Worm (Caenorhabditis elegans) whole organism, L1 larva: Measurements from ENCODE around the gene sma-6.

Experiments used
- F16B12.6 ChIP-seq: fragments of 150-350 bp; optimal IDR thresholded peaks from 2 replicates; lab custom pipeline; 2014; ENCODE audit warnings: missing biosample characterization, missing genetic modification characterization
- Y116A8C.19 ChIP-seq: sonication (generic microtip); optimal IDR thresholded peaks from 2 replicates; lab custom pipeline; 2016; ENCODE audit warnings: missing compliant biosample characterization, missing genetic modification characterization, borderline replicate concordance
- aly-2 ChIP-seq: fragments of 150-350 bp; optimal IDR thresholded peaks from 2 replicates; lab custom pipeline; 2014; ENCODE audit warnings: missing biosample characterization, missing genetic modification characterization
- ama-1 ChIP-seq: fragments of 150-350 bp; optimal IDR thresholded peaks from 2 replicates; lab custom pipeline; 2014
- blmp-1 ChIP-seq: fragments of 150-350 bp; optimal IDR thresholded peaks from 2 replicates; lab custom pipeline; 2014; ENCODE audit warnings: missing biosample characterization, missing genetic modification characterization
- ceh-63 ChIP-seq: fragments of 200-800 bp; sonication (Bioruptor generic); optimal IDR thresholded peaks from 2 replicates; lab custom pipeline; 2018; ENCODE audit warnings: mild to moderate bottlenecking, missing genetic modification characterization, missing compliant biosample characterization
- ceh-88 ChIP-seq: fragments of 200-800 bp; sonication (Bioruptor generic); IDR thresholded peaks from 2 replicates; pipeline ENCODE4 v1.3.6; 2022; ENCODE audit warnings: missing genetic modification characterization, missing compliant biosample characterization
- dpl-1 ChIP-seq, 3 experiments: fragments of 150-350 bp in 2 of 3; sonication (generic microtip) in 1 of 3; optimal IDR thresholded peaks; 2 replicates each; lab custom pipeline; 2014 to 2017; ENCODE audit warnings: missing biosample characterization in 3 of 3, missing genetic modification characterization in 3 of 3, missing genetic modification reagents in 3 of 3
- dsc-1 ChIP-seq: sonication (generic microtip); optimal IDR thresholded peaks from 2 replicates; lab custom pipeline; 2016; ENCODE audit warnings: mild to moderate bottlenecking, missing genetic modification characterization, missing compliant biosample characterization
- efl-1 ChIP-seq, 4 experiments: fragments of 150-350 bp; optimal IDR thresholded peaks in 3 of 4; peaks in 1 of 4; 1 replicate in 1 of 4; 2 replicates in 3 of 4; lab custom pipeline; 2014; ENCODE audit warnings: missing biosample characterization in 2 of 4, missing genetic modification characterization in 2 of 4, missing genetic modification reagents in 2 of 4
- egl-27 ChIP-seq, 2 experiments: fragments of 150-350 bp in 1 of 2; sonication (generic microtip); optimal IDR thresholded peaks; 3 replicates each; lab custom pipeline; 2017 to 2018; ENCODE audit warnings: missing biosample characterization in 2 of 2, missing genetic modification characterization in 2 of 2, missing genetic modification reagents in 2 of 2
- elt-3 ChIP-seq, 6 experiments: fragments of 150-350 bp in 1 of 6; sonication (generic microtip); optimal IDR thresholded peaks; 2 replicates each; lab custom pipeline; 2017 to 2018; ENCODE audit warnings: missing biosample characterization in 6 of 6, missing genetic modification characterization in 6 of 6, inconsistent platforms in 1 of 6
- ets-5 ChIP-seq: fragments of 200-800 bp; sonication (Bioruptor generic); IDR thresholded peaks from 2 replicates; pipeline ENCODE4 v1.3.6; 2022; ENCODE audit warnings: missing genetic modification characterization, missing compliant biosample characterization
- fkh-10 ChIP-seq: sonication (generic microtip); optimal IDR thresholded peaks from 2 replicates; lab custom pipeline; 2017; ENCODE audit warnings: missing biosample characterization, missing genetic modification reagents, missing genetic modification characterization
- fos-1 ChIP-seq: fragments of 150-350 bp; optimal IDR thresholded peaks from 2 replicates; lab custom pipeline; 2014; ENCODE audit warnings: missing biosample characterization, missing genetic modification characterization
- grh-1 ChIP-seq: fragments of 200-800 bp; sonication (Bioruptor generic); IDR thresholded peaks from 2 replicates; pipeline ENCODE4 v1.3.6; 2022; ENCODE audit warnings: missing genetic modification reagents, missing genetic modification characterization, missing compliant biosample characterization
- hlh-17 ChIP-seq: fragments of 200-800 bp; sonication (Bioruptor generic); optimal IDR thresholded peaks from 2 replicates; lab custom pipeline; 2018; ENCODE audit warnings: missing genetic modification characterization, mild to moderate bottlenecking, missing compliant biosample characterization, moderate library complexity, borderline replicate concordance
- hlh-4 ChIP-seq: sonication (generic microtip); optimal IDR thresholded peaks from 2 replicates; lab custom pipeline; 2016; ENCODE audit warnings: mild to moderate bottlenecking, missing genetic modification characterization, missing compliant biosample characterization
- hpl-2 ChIP-seq: fragments of 150-350 bp; optimal IDR thresholded peaks from 2 replicates; lab custom pipeline; 2014; ENCODE audit warnings: missing biosample characterization, missing genetic modification reagents, missing genetic modification characterization
- lin-13 ChIP-seq: fragments of 150-350 bp; optimal IDR thresholded peaks from 2 replicates; lab custom pipeline; 2014; ENCODE audit warnings: missing biosample characterization, missing genetic modification reagents, missing genetic modification characterization
- lin-14 ChIP-seq: fragments of 200-800 bp; sonication (Bioruptor generic); optimal IDR thresholded peaks from 2 replicates; lab custom pipeline; 2018; ENCODE audit warnings: mild to moderate bottlenecking, missing genetic modification characterization, moderate library complexity, missing compliant biosample characterization
- lin-15B ChIP-seq: fragments of 150-350 bp; sonication (generic microtip); optimal IDR thresholded peaks from 3 replicates; lab custom pipeline; 2014; ENCODE audit warnings: missing biosample characterization, missing genetic modification characterization
- lin-35 ChIP-seq, 2 experiments: fragments of 150-350 bp; optimal IDR thresholded peaks; 2 replicates each; lab custom pipeline; 2014; ENCODE audit warnings: missing biosample characterization in 2 of 2, missing genetic modification characterization in 2 of 2, missing genetic modification reagents in 2 of 2
- lin-39 ChIP-seq: fragments of 150-350 bp; optimal IDR thresholded peaks from 2 replicates; lab custom pipeline; 2014; ENCODE audit warnings: missing biosample characterization, missing genetic modification reagents, missing genetic modification characterization
- lir-3 ChIP-seq: sonication (generic microtip); optimal IDR thresholded peaks from 2 replicates; lab custom pipeline; 2016; ENCODE audit warnings: mild to moderate bottlenecking, missing genetic modification characterization, moderate library complexity, missing compliant biosample characterization; ENCODE audit not compliant: poor library complexity
- lsy-2 ChIP-seq, 2 experiments: fragments of 150-350 bp; optimal IDR thresholded peaks; 2 replicates each; lab custom pipeline; 2014; ENCODE audit warnings: missing biosample characterization in 2 of 2, missing genetic modification characterization in 2 of 2
- mab-9 ChIP-seq: fragments of 200-800 bp; sonication (Bioruptor generic); IDR thresholded peaks from 2 replicates; pipeline ENCODE4 v1.3.6; 2022; ENCODE audit warnings: missing genetic modification reagents, missing genetic modification characterization, missing compliant biosample characterization
- mep-1 ChIP-seq: fragments of 150-350 bp; optimal IDR thresholded peaks from 2 replicates; lab custom pipeline; 2014; ENCODE audit warnings: missing biosample characterization, missing genetic modification characterization
- nhr-20 ChIP-seq: sonication (generic microtip); optimal IDR thresholded peaks from 2 replicates; lab custom pipeline; 2016; ENCODE audit warnings: mild to moderate bottlenecking, missing genetic modification characterization, missing compliant biosample characterization
- nhr-47 ChIP-seq: sonication (generic microtip); optimal IDR thresholded peaks from 2 replicates; lab custom pipeline; 2016; ENCODE audit warnings: mild to moderate bottlenecking, missing genetic modification characterization, moderate library complexity, missing compliant biosample characterization
- nhr-71 ChIP-seq: sonication (generic microtip); optimal IDR thresholded peaks from 2 replicates; lab custom pipeline; 2016; ENCODE audit warnings: mild to moderate bottlenecking, missing genetic modification characterization, moderate library complexity, missing compliant biosample characterization
- nhr-76 ChIP-seq: sonication (generic microtip); optimal IDR thresholded peaks from 2 replicates; lab custom pipeline; 2017; ENCODE audit warnings: missing biosample characterization, missing genetic modification characterization
- nhr-85 ChIP-seq: sonication (generic microtip); peaks from one replicate; lab custom pipeline; 2016; ENCODE audit warnings: missing genetic modification characterization, inconsistent platforms, missing compliant biosample characterization
- nhr-90 ChIP-seq: sonication (generic microtip); optimal IDR thresholded peaks from 2 replicates; lab custom pipeline; 2016; ENCODE audit warnings: mild to moderate bottlenecking, missing genetic modification characterization, missing compliant biosample characterization; ENCODE audit not compliant: poor library complexity
- pax-3 ChIP-seq: fragments of 200-800 bp; sonication (Bioruptor generic); optimal IDR thresholded peaks from 2 replicates; lab custom pipeline; 2018; ENCODE audit warnings: mild to moderate bottlenecking, missing genetic modification characterization, moderate library complexity, missing compliant biosample characterization
- rnt-1 ChIP-seq: sonication (generic microtip); optimal IDR thresholded peaks from 2 replicates; lab custom pipeline; 2016; ENCODE audit warnings: mild to moderate bottlenecking, missing genetic modification characterization, moderate library complexity, missing compliant biosample characterization
- snu-23 ChIP-seq: sonication (generic microtip); optimal IDR thresholded peaks from 2 replicates; lab custom pipeline; 2016; ENCODE audit warnings: missing genetic modification characterization, missing compliant biosample characterization
- sptf-1 ChIP-seq: fragments of 150-350 bp; optimal IDR thresholded peaks from 2 replicates; lab custom pipeline; 2014; ENCODE audit warnings: missing biosample characterization, missing genetic modification characterization
- swsn-7 ChIP-seq: sonication (generic microtip); optimal IDR thresholded peaks from 2 replicates; lab custom pipeline; 2016; ENCODE audit warnings: missing genetic modification characterization, missing compliant biosample characterization
- unc-30 ChIP-seq: sonication (generic microtip); optimal IDR thresholded peaks from 2 replicates; lab custom pipeline; 2017; ENCODE audit warnings: missing biosample characterization, missing genetic modification characterization
- unc-62 ChIP-seq: fragments of 150-350 bp; optimal IDR thresholded peaks from 2 replicates; lab custom pipeline; 2014; ENCODE audit warnings: missing biosample characterization, missing genetic modification reagents, missing genetic modification characterization
- unc-98 ChIP-seq: fragments of 200-800 bp; sonication (Bioruptor generic); IDR thresholded peaks from 2 replicates; pipeline ENCODE4 v1.3.6; 2022; ENCODE audit warnings: missing genetic modification characterization, missing compliant biosample characterization
- vab-15 ChIP-seq: sonication (generic microtip); optimal IDR thresholded peaks from 2 replicates; lab custom pipeline; 2017; ENCODE audit warnings: missing genotype, mild to moderate bottlenecking, missing genetic modification characterization, missing compliant biosample characterization
- xbp-1 ChIP-seq: sonication (generic microtip); optimal IDR thresholded peaks from 2 replicates; lab custom pipeline; 2016; ENCODE audit warnings: missing genetic modification characterization, missing compliant biosample characterization
- zag-1 ChIP-seq: fragments of 150-350 bp; optimal IDR thresholded peaks from 2 replicates; lab custom pipeline; 2014; ENCODE audit warnings: missing biosample characterization, missing genetic modification characterization
- ztf-11 ChIP-seq, 2 experiments: sonication (generic microtip); optimal IDR thresholded peaks; 2 replicates each; lab custom pipeline; 2016 to 2017; ENCODE audit warnings: missing genetic modification characterization in 2 of 2, missing biosample characterization in 1 of 2, missing compliant biosample characterization in 1 of 2
- ztf-4 ChIP-seq: fragments of 150-350 bp; optimal IDR thresholded peaks from 2 replicates; lab custom pipeline; 2014; ENCODE audit warnings: missing biosample characterization, missing genetic modification characterization

The sma-6 gene

ce11 chrII:6343893-6344292, 19.6 kb downstream of the sma-6 start, which contains the start of gene txt-18:
txt-18 (plus strand) TSS chrII:6344072.
- no peak for TF ChIP-seq aly-2 (tag; lab: Kevin White, UChicago)
- no peak for TF ChIP-seq pax-3 (tag; lab: Kevin White, UChicago)
- TF ChIP-seq nhr-71 (tag; lab: Kevin White, UChicago) = peak; percentile 52
- TF ChIP-seq F16B12.6 (tag; lab: Kevin White, UChicago) = no peak
- no peak for TF ChIP-seq fos-1
- TF ChIP-seq lir-3 = no peak
- TF ChIP-seq ztf-11 (tag; optimal IDR thresholded peaks at IDR 0.05; lab: Kevin White, UChicago) = no peak
- no peak for TF ChIP-seq hpl-2 (GFP tag; lab: Kevin White, UChicago)
- TF ChIP-seq vab-15 = no peak
- TF ChIP-seq swsn-7 (tag; lab: Kevin White, UChicago) = peak; percentile 1
- TF ChIP-seq elt-3 (tag; optimal IDR thresholded peaks at IDR 0.05; lab: Kevin White, UChicago) = peak in 1 of 6 experiments; percentile 32
- TF ChIP-seq efl-1 (optimal IDR thresholded peaks at IDR 0.05; lab: Kevin White, UChicago) = peak; percentile 9 to 13
- TF ChIP-seq efl-1 (GFP tag; optimal IDR thresholded peaks at IDR 0.05 in 1 of 2; lab: Kevin White, UChicago) = no peak
- peak; percentile 47 for TF ChIP-seq nhr-20 (tag; lab: Kevin White, UChicago)
- no peak for TF ChIP-seq egl-27 (tag; optimal IDR thresholded peaks at IDR 0.05; lab: Kevin White, UChicago)
- TF ChIP-seq lin-35 (GFP tag; optimal IDR thresholded peaks at IDR 0.05; lab: Kevin White, UChicago) = peak in 1 of 2 experiments; percentile 13
- no peak for TF ChIP-seq fkh-10
- TF ChIP-seq nhr-47 (tag; lab: Kevin White, UChicago) = peak; percentile 19
- TF ChIP-seq mep-1 (tag; lab: Kevin White, UChicago) = no peak
- no peak for TF ChIP-seq hlh-4 (tag; lab: Kevin White, UChicago)
- TF ChIP-seq nhr-85 (tag; lab: Kevin White, UChicago) = peak; percentile 22
- TF ChIP-seq unc-30 (tag; lab: Kevin White, UChicago) = no peak
- no peak for TF ChIP-seq ama-1 (lab: Kevin White, UChicago)
- no peak for TF ChIP-seq Y116A8C.19 (tag; lab: Kevin White, UChicago)
- TF ChIP-seq lin-39 (tag; lab: Kevin White, UChicago) = no peak
- TF ChIP-seq sptf-1 (tag; lab: Kevin White, UChicago) = no peak
- TF ChIP-seq lin-13 = peak; percentile 23
- TF ChIP-seq blmp-1 (tag; lab: Kevin White, UChicago) = peak; percentile 90
- TF ChIP-seq lin-15B (tag; lab: Kevin White, UChicago) = no peak
- no peak for TF ChIP-seq hlh-17
- no peak for TF ChIP-seq xbp-1 (tag; lab: Kevin White, UChicago)
- no peak for TF ChIP-seq zag-1
- no peak for TF ChIP-seq mab-9 (GFP tag; lab: Robert Waterston, UW)
- TF ChIP-seq rnt-1 = peak; percentile 4
- peak in 1 of 2 experiments; percentile 59 for TF ChIP-seq lsy-2 (tag; optimal IDR thresholded peaks at IDR 0.05; lab: Kevin White, UChicago)
- TF ChIP-seq nhr-76 (tag; lab: Kevin White, UChicago) = no peak
- TF ChIP-seq dpl-1 (GFP tag; optimal IDR thresholded peaks at IDR 0.05; lab: Kevin White, UChicago) = no peak
- peak; percentile 69 for TF ChIP-seq lin-14 (GFP tag; lab: Kevin White, UChicago)
- TF ChIP-seq ztf-4 = no peak
- no peak for TF ChIP-seq ceh-88 (GFP tag; lab: Robert Waterston, UW)
- TF ChIP-seq nhr-90 (tag; lab: Kevin White, UChicago) = no peak
- no peak for TF ChIP-seq grh-1 (GFP tag; lab: Robert Waterston, UW)
- TF ChIP-seq dsc-1 (tag; lab: Kevin White, UChicago) = peak; percentile 45
- peak; percentile 51 for TF ChIP-seq snu-23 (GFP tag; lab: Kevin White, UChicago)
- TF ChIP-seq unc-62 = no peak
- TF ChIP-seq unc-98 (GFP tag; lab: Robert Waterston, UW) = no peak
- TF ChIP-seq ceh-63 (GFP tag; lab: Kevin White, UChicago) = no peak
- TF ChIP-seq ets-5 (GFP tag; lab: Robert Waterston, UW) = no peak
